Comparison of ENCODE assay signal across 1 fruit fly cellular context in the genomic region with DNA sequence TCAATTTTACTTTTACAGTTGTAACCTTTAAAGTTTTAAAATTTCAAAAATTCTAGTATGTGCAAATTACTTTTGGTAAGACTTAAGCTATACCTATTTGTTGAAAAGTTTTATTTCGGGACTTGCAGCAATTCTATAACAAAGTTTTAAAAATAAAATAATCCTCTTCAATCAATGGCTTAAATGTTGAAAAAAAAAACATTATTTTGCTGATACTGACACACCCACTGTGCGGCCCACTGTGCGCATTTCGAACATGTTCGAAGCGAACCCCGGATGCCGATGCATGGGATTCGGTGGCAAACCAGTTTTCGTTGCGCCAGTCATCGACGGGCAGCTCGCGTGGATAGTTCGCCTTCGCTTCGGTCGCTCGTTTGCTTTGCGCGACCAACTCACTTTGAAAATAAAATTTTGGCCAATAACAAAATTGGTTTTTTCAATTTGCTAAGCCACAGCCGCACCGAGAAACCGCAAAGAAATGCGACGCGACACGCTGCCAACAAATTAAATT.
TF ChIP-seq lines count a peak whose summit lies in the region.

CG32982 (plus strand) TSS at position 320 of the 511 bp plus-strand sequence.

TF ChIP-seq in whole organism, embryonic, 481 proteins besides CTCF, POLR2A, EP300 and RAD21 (continued from another document and continues in another):
- TF ChIP-seq CG9797 (GFP tag; optimal IDR thresholded peaks at IDR 0.05; lab: Kevin White, UChicago): no peak
- peak; percentile 46; the same call in 1 of the 2 replicates for TF ChIP-seq CG10321 (GFP tag; IDR thresholded peaks at IDR 0.05; lab: Robert Waterston, UW)
- TF ChIP-seq sc (optimal IDR thresholded peaks at IDR 0.05; lab: Kevin White, UChicago): no peak
- peak; percentile 88 for TF ChIP-seq sc (GFP tag; optimal IDR thresholded peaks at IDR 0.05; lab: Kevin White, UChicago)
- peak; percentile 56 for TF ChIP-seq CG17328 (GFP tag; IDR thresholded peaks at IDR 0.05; lab: Robert Waterston, UW)
- TF ChIP-seq slou (GFP tag; optimal IDR thresholded peaks at IDR 0.05; lab: Kevin White, UChicago): peak; percentile 91
- peak; percentile 93 for TF ChIP-seq grau (tag; optimal IDR thresholded peaks at IDR 0.05; lab: Kevin White, UChicago)
- TF ChIP-seq CG6175 (GFP tag; IDR thresholded peaks at IDR 0.05; lab: Robert Waterston, UW): peak; percentile 63; the same call in 1 of the 3 replicates
- peak; percentile 68 for TF ChIP-seq CG6254 (GFP tag; optimal IDR thresholded peaks at IDR 0.05; lab: Kevin White, UChicago)
- peak; percentile 88 for TF ChIP-seq ken (GFP tag; IDR thresholded peaks at IDR 0.05; lab: Robert Waterston, UW)
- peak; percentile 76 for TF ChIP-seq CG1792 (GFP tag; optimal IDR thresholded peaks at IDR 0.05; lab: Kevin White, UChicago)
- TF ChIP-seq CG3065 (GFP tag; optimal IDR thresholded peaks at IDR 0.05; lab: Kevin White, UChicago): peak; percentile 77
- peak; percentile 42 for TF ChIP-seq tup (GFP tag; optimal IDR thresholded peaks at IDR 0.05; lab: Kevin White, UChicago)
- peak; percentile 69 for TF ChIP-seq CG4360 (GFP tag; IDR thresholded peaks at IDR 0.05; lab: Robert Waterston, UW)
- no peak for TF ChIP-seq cad (GFP tag; optimal IDR thresholded peaks at IDR 0.05; lab: Kevin White, UChicago)
- TF ChIP-seq CG15696 (tag; optimal IDR thresholded peaks at IDR 0.05; lab: Kevin White, UChicago): peak; percentile 89
- TF ChIP-seq Dbx (GFP tag; IDR thresholded peaks at IDR 0.05; lab: Robert Waterston, UW): peak; percentile 93
- TF ChIP-seq kay (GFP tag; optimal IDR thresholded peaks at IDR 0.05; lab: Kevin White, UChicago): peak; percentile 70
- TF ChIP-seq gcm2 (GFP tag; optimal IDR thresholded peaks at IDR 0.05; lab: Kevin White, UChicago): no peak
- TF ChIP-seq sqz (GFP tag; optimal IDR thresholded peaks at IDR 0.05; lab: Kevin White, UChicago): peak; percentile 68
- no peak; the same call in 1 of the 2 replicates for TF ChIP-seq bowl (GFP tag; IDR thresholded peaks at IDR 0.05; lab: Robert Waterston, UW)
- TF ChIP-seq Atf3 (GFP tag; optimal IDR thresholded peaks at IDR 0.05; lab: Kevin White, UChicago): peak; percentile 32
- peak; percentile 89 for TF ChIP-seq CG7786 (GFP tag; optimal IDR thresholded peaks at IDR 0.05; lab: Kevin White, UChicago)
- peak; percentile 80 for TF ChIP-seq Gug (GFP tag; IDR thresholded peaks at IDR 0.05; lab: Robert Waterston, UW)
- peak; percentile 95 for TF ChIP-seq CG2120 (GFP tag; optimal IDR thresholded peaks at IDR 0.05; lab: Kevin White, UChicago)
- TF ChIP-seq CG6854 (GFP tag; optimal IDR thresholded peaks at IDR 0.05; lab: Kevin White, UChicago): peak; percentile 84
- peak; percentile 80 for TF ChIP-seq CG1647 (GFP tag; optimal IDR thresholded peaks at IDR 0.05; lab: Kevin White, UChicago)
- TF ChIP-seq CG30020 (tag; optimal IDR thresholded peaks at IDR 0.05; lab: Kevin White, UChicago): peak; percentile 76
- TF ChIP-seq Dad (GFP tag; optimal IDR thresholded peaks at IDR 0.05; lab: Kevin White, UChicago): peak; percentile 88
- TF ChIP-seq CG16813 (GFP tag; IDR thresholded peaks at IDR 0.05; lab: Robert Waterston, UW; ENCODE audit: partially characterized antibody): peak; percentile 36; the same call in 1 of the 3 replicates
- no peak for TF ChIP-seq h (optimal IDR thresholded peaks at IDR 0.05; lab: Kevin White, UChicago)
- peak; percentile 90 for TF ChIP-seq repo (GFP tag; optimal IDR thresholded peaks at IDR 0.05; lab: Kevin White, UChicago)
- TF ChIP-seq tll (GFP tag; optimal IDR thresholded peaks at IDR 0.05; lab: Kevin White, UChicago): no peak
- TF ChIP-seq Poxn (GFP tag; IDR thresholded peaks at IDR 0.05; lab: Robert Waterston, UW): peak; percentile 76
- TF ChIP-seq tio (GFP tag; optimal IDR thresholded peaks at IDR 0.05; lab: Kevin White, UChicago): peak; percentile 92
- no peak for TF ChIP-seq CG14860 (GFP tag; IDR thresholded peaks at IDR 0.05; lab: Robert Waterston, UW; ENCODE audit: partially characterized antibody)
- peak; percentile 80 for TF ChIP-seq Rx (GFP tag; IDR thresholded peaks at IDR 0.05; lab: Robert Waterston, UW)
- no peak; the same call in 1 of the 2 replicates for TF ChIP-seq sisA (GFP tag; IDR thresholded peaks at IDR 0.05; lab: Robert Waterston, UW)
- no peak for TF ChIP-seq Dp (GFP tag; optimal IDR thresholded peaks at IDR 0.05; lab: Kevin White, UChicago)
- TF ChIP-seq CHES-1-like (GFP tag; optimal IDR thresholded peaks at IDR 0.05; lab: Kevin White, UChicago): peak; percentile 88
- peak; percentile 85 for TF ChIP-seq org-1 (GFP tag; optimal IDR thresholded peaks at IDR 0.05; lab: Kevin White, UChicago)
- TF ChIP-seq zf30C (GFP tag; optimal IDR thresholded peaks at IDR 0.05; lab: Kevin White, UChicago): no peak
- peak; percentile 89 for TF ChIP-seq CG10209 (GFP tag; optimal IDR thresholded peaks at IDR 0.05; lab: Kevin White, UChicago)
- no peak for TF ChIP-seq hkb (optimal IDR thresholded peaks at IDR 0.05; lab: Kevin White, UChicago)
- TF ChIP-seq hkb (GFP tag; IDR thresholded peaks at IDR 0.05; lab: Robert Waterston, UW): peak; percentile 90
- peak; percentile 92 for TF ChIP-seq CG13624 (GFP tag; optimal IDR thresholded peaks at IDR 0.05; lab: Kevin White, UChicago)
- TF ChIP-seq p53 (GFP tag; optimal IDR thresholded peaks at IDR 0.05; lab: Kevin White, UChicago): peak; percentile 37
- TF ChIP-seq CG11456 (GFP tag; IDR thresholded peaks at IDR 0.05; lab: Robert Waterston, UW): peak; percentile 89
- TF ChIP-seq Gsc (GFP tag; IDR thresholded peaks at IDR 0.05; lab: Robert Waterston, UW): no peak
- TF ChIP-seq ATbp (GFP tag; optimal IDR thresholded peaks at IDR 0.05; lab: Kevin White, UChicago): peak; percentile 88
- TF ChIP-seq Ets97D (GFP tag; optimal IDR thresholded peaks at IDR 0.05; lab: Kevin White, UChicago): peak; percentile 52
- TF ChIP-seq CG10366 (GFP tag; IDR thresholded peaks at IDR 0.05; lab: Robert Waterston, UW): peak; percentile 63
- TF ChIP-seq H15 (GFP tag; IDR thresholded peaks at IDR 0.05; lab: Robert Waterston, UW): peak; percentile 84; the same call in 2 of the 3 replicates
- TF ChIP-seq dmrt99B (tag; optimal IDR thresholded peaks at IDR 0.05; lab: Kevin White, UChicago): peak; percentile 95
- TF ChIP-seq Oli (tag; optimal IDR thresholded peaks at IDR 0.05; lab: Kevin White, UChicago): peak; percentile 95
- peak; percentile 95 for TF ChIP-seq CG7839 (tag; optimal IDR thresholded peaks at IDR 0.05; lab: Kevin White, UChicago)
- TF ChIP-seq Med (GFP tag; lab: Kevin White, UChicago): peak; percentile 98
- peak; percentile 79 for TF ChIP-seq Blimp-1 (GFP tag; optimal IDR thresholded peaks at IDR 0.05; lab: Kevin White, UChicago)
- TF ChIP-seq CG4854 (GFP tag; optimal IDR thresholded peaks at IDR 0.05; lab: Kevin White, UChicago): peak; percentile 75
- peak; percentile 60; the same call in 1 of the 2 replicates for TF ChIP-seq amos (GFP tag; IDR thresholded peaks at IDR 0.05; lab: Robert Waterston, UW; ENCODE audit: partially characterized antibody)
- TF ChIP-seq zfh1 (GFP tag; IDR thresholded peaks at IDR 0.05; lab: Robert Waterston, UW): peak; percentile 84
- TF ChIP-seq Optix (GFP tag; IDR thresholded peaks at IDR 0.05; lab: Robert Waterston, UW): no peak; the same call in 1 of the 3 replicates
- TF ChIP-seq CG12219 (GFP tag; optimal IDR thresholded peaks at IDR 0.05; lab: Kevin White, UChicago): peak; percentile 64
- peak; percentile 74 for TF ChIP-seq H2.0 (GFP tag; IDR thresholded peaks at IDR 0.05; lab: Robert Waterston, UW)
- TF ChIP-seq odd (GFP tag; optimal IDR thresholded peaks at IDR 0.05; lab: Kevin White, UChicago): peak; percentile 92
- peak; percentile 87 for TF ChIP-seq nau (GFP tag; optimal IDR thresholded peaks at IDR 0.05; lab: Kevin White, UChicago)
- TF ChIP-seq Fer1 (GFP tag; optimal IDR thresholded peaks at IDR 0.05; lab: Kevin White, UChicago): peak; percentile 87
- peak; percentile 86 for TF ChIP-seq CG15011 (GFP tag; optimal IDR thresholded peaks at IDR 0.05; lab: Kevin White, UChicago)
- TF ChIP-seq so (GFP tag; IDR thresholded peaks at IDR 0.05; lab: Robert Waterston, UW): peak; percentile 88
- peak; percentile 93 for TF ChIP-seq CG4424 (GFP tag; optimal IDR thresholded peaks at IDR 0.05; lab: Kevin White, UChicago)
- TF ChIP-seq hbn (GFP tag; IDR thresholded peaks at IDR 0.05; lab: Robert Waterston, UW; ENCODE audit: partially characterized antibody): no peak
- TF ChIP-seq Sry-β (GFP tag; optimal IDR thresholded peaks at IDR 0.05; lab: Kevin White, UChicago): peak; percentile 36
- peak; percentile 83 for TF ChIP-seq Aef1 (GFP tag; IDR thresholded peaks at IDR 0.05; lab: Robert Waterston, UW)
- peak; percentile 96 for TF ChIP-seq nmo (GFP tag; optimal IDR thresholded peaks at IDR 0.05; lab: Kevin White, UChicago)
- TF ChIP-seq salm (tag; optimal IDR thresholded peaks at IDR 0.05; lab: Kevin White, UChicago): peak; percentile 67
- TF ChIP-seq slbo (GFP tag; IDR thresholded peaks at IDR 0.05; lab: Robert Waterston, UW): peak; percentile 89
- TF ChIP-seq CG10274 (GFP tag; optimal IDR thresholded peaks at IDR 0.05; lab: Kevin White, UChicago): peak; percentile 79
- TF ChIP-seq al (GFP tag; IDR thresholded peaks at IDR 0.05; lab: Robert Waterston, UW): peak; percentile 93
- peak; percentile 87 for TF ChIP-seq Max (GFP tag; optimal IDR thresholded peaks at IDR 0.05; lab: Kevin White, UChicago)
- TF ChIP-seq Taf1 (GFP tag; IDR thresholded peaks at IDR 0.05; lab: Robert Waterston, UW): peak; percentile 80; the same call in 1 of the 2 replicates
- no peak; the same call in none of the 2 replicates for TF ChIP-seq GATAe (GFP tag; conservative IDR thresholded peaks at IDR 0.05; lab: Robert Waterston, UW)
- peak; percentile 86 for TF ChIP-seq CG8089 (GFP tag; optimal IDR thresholded peaks at IDR 0.05; lab: Kevin White, UChicago)
- peak; percentile 14 for TF ChIP-seq CG12299 (tag; optimal IDR thresholded peaks at IDR 0.05; lab: Kevin White, UChicago)
- TF ChIP-seq Side (GFP tag; optimal IDR thresholded peaks at IDR 0.05; lab: Kevin White, UChicago): peak; percentile 58
- TF ChIP-seq CG3995 (GFP tag; optimal IDR thresholded peaks at IDR 0.05; lab: Kevin White, UChicago): peak; percentile 53
- TF ChIP-seq sug (tag; optimal IDR thresholded peaks at IDR 0.05; lab: Kevin White, UChicago): peak; percentile 93
- TF ChIP-seq CG3726 (GFP tag; IDR thresholded peaks at IDR 0.05; lab: Robert Waterston, UW): peak; percentile 83
- TF ChIP-seq da (GFP tag; optimal IDR thresholded peaks at IDR 0.05; lab: Kevin White, UChicago): peak; percentile 89
- TF ChIP-seq CG15601 (tag; optimal IDR thresholded peaks at IDR 0.05; lab: Kevin White, UChicago): peak; percentile 81
- TF ChIP-seq HmgZ (tag; optimal IDR thresholded peaks at IDR 0.05; lab: Kevin White, UChicago): peak; percentile 86
- peak; percentile 84 for TF ChIP-seq CG1529 (GFP tag; optimal IDR thresholded peaks at IDR 0.05; lab: Kevin White, UChicago)
- TF ChIP-seq CG4617 (GFP tag; optimal IDR thresholded peaks at IDR 0.05; lab: Kevin White, UChicago; ENCODE audit: borderline replicate concordance): peak; percentile 72
- peak; percentile 66 for TF ChIP-seq tap (tag; optimal IDR thresholded peaks at IDR 0.05; lab: Kevin White, UChicago)
- TF ChIP-seq eve (GFP tag; optimal IDR thresholded peaks at IDR 0.05; lab: Kevin White, UChicago): peak in 1 of 2 experiments; percentile 90
- peak; percentile 94 for TF ChIP-seq lmd (GFP tag; IDR thresholded peaks at IDR 0.05; lab: Robert Waterston, UW)
- TF ChIP-seq croc (GFP tag; conservative IDR thresholded peaks at IDR 0.05; lab: Robert Waterston, UW): peak; percentile 86
- peak; percentile 23 for TF ChIP-seq Elba2 (GFP tag; optimal IDR thresholded peaks at IDR 0.05; lab: Kevin White, UChicago)
- TF ChIP-seq klu (GFP tag; IDR thresholded peaks at IDR 0.05; lab: Robert Waterston, UW): peak; percentile 91; the same call in 1 of the 2 replicates
- peak; percentile 95 for TF ChIP-seq Rfx (GFP tag; IDR thresholded peaks at IDR 0.05; lab: Robert Waterston, UW)
- TF ChIP-seq Hey (tag; optimal IDR thresholded peaks at IDR 0.05; lab: Kevin White, UChicago): peak; percentile 8
- TF ChIP-seq CG11723 (GFP tag; optimal IDR thresholded peaks at IDR 0.05; lab: Kevin White, UChicago): peak; percentile 82
- peak; percentile 88 for TF ChIP-seq seq (GFP tag; IDR thresholded peaks at IDR 0.05; lab: Robert Waterston, UW)
- peak; percentile 43; the same call in 1 of the 2 replicates for TF ChIP-seq CG1024 (GFP tag; IDR thresholded peaks at IDR 0.05; lab: Robert Waterston, UW)
- TF ChIP-seq Trl (optimal IDR thresholded peaks at IDR 0.05; lab: Kevin White, UChicago): no peak
- TF ChIP-seq Trl (GFP tag; optimal IDR thresholded peaks at IDR 0.05; lab: Kevin White, UChicago): peak; percentile 90
- TF ChIP-seq gsb-n (tag; optimal IDR thresholded peaks at IDR 0.05; lab: Kevin White, UChicago): peak; percentile 83
- TF ChIP-seq fu2 (GFP tag; optimal IDR thresholded peaks at IDR 0.05; lab: Kevin White, UChicago): peak; percentile 86
- TF ChIP-seq ind (GFP tag; optimal IDR thresholded peaks at IDR 0.05; lab: Kevin White, UChicago): peak; percentile 88
- peak; percentile 64; the same call in 1 of the 3 replicates for TF ChIP-seq z (GFP tag; IDR thresholded peaks at IDR 0.05; lab: Robert Waterston, UW)
- peak; percentile 89 for TF ChIP-seq PHDP (tag; optimal IDR thresholded peaks at IDR 0.05; lab: Kevin White, UChicago)
- TF ChIP-seq mld (GFP tag; IDR thresholded peaks at IDR 0.05; lab: Robert Waterston, UW; ENCODE audit: partially characterized antibody): peak; percentile 52; the same call in 1 of the 3 replicates
- no peak for TF ChIP-seq Hr39 (optimal IDR thresholded peaks at IDR 0.05; lab: Kevin White, UChicago)
- TF ChIP-seq CG1602 (GFP tag; optimal IDR thresholded peaks at IDR 0.05; lab: Kevin White, UChicago): peak; percentile 92
- 0 out of 2 replicates have a peak, but pooled peaks have one; percentile 30 for TF ChIP-seq crol (GFP tag; IDR thresholded peaks at IDR 0.05; lab: Robert Waterston, UW)
- peak; percentile 78 for TF ChIP-seq emc (GFP tag; optimal IDR thresholded peaks at IDR 0.05; lab: Kevin White, UChicago)
- peak; percentile 77 for TF ChIP-seq CG5953 (GFP tag; IDR thresholded peaks at IDR 0.05; lab: Robert Waterston, UW)
- TF ChIP-seq Ets65A (GFP tag; lab: Kevin White, UChicago): peak; percentile 98
- peak; percentile 95 for TF ChIP-seq Meics (GFP tag; optimal IDR thresholded peaks at IDR 0.05; lab: Kevin White, UChicago)
- peak; percentile 75 for TF ChIP-seq gcm (GFP tag; optimal IDR thresholded peaks at IDR 0.05; lab: Kevin White, UChicago)
- peak; percentile 96 for TF ChIP-seq CoRest (tag; optimal IDR thresholded peaks at IDR 0.05; lab: Kevin White, UChicago)
- TF ChIP-seq Dfd (GFP tag; optimal IDR thresholded peaks at IDR 0.05; lab: Kevin White, UChicago): no peak
- TF ChIP-seq CG12659 (GFP tag; optimal IDR thresholded peaks at IDR 0.05; lab: Kevin White, UChicago): peak; percentile 95
- peak; percentile 75 for TF ChIP-seq Oaz (GFP tag; IDR thresholded peaks at IDR 0.05; lab: Robert Waterston, UW)
